Worm (Caenorhabditis elegans): ENCODE measurements around the gene srg-48.

Gene srg-48

DNA sequence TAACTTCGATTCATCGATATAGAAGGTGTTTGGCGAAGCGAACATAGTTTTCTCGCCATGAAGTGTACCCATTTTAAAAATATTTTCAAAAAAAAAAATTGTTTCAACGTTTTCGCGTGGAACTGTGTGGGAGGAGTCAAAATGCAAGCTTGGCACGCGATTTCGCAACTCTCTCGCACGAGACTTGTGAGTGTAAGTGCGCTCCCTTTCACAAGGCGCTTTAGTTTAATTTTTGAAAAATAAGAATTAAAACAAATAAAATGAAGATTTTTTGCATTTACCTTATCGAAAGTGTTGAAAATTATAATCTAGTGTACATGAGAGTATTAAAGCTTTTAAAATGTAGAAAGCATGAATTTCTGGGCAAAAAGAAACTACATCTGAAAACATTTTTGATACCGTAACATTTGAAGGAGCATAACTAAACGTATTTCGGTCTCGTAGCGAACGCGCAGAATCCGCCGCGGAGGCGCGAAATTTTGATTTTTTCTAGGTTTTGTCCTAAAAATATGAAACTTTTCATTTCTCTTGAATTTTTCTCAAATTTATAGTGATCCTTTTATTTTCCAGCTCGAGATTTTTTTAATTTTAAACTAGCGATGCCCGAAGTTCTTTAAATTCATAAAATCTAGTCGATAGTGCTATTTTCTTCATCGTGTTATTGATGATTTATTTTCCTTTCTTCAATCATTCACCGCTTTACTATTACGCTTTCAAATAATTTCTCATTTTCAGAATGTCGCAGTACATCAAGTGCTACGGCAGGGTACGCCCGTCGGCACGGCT, 32.5 kb upstream of the srg-48 start, which contains the start of the genes cogc-2 and klp-18 (continued):
- peak in 2 of 6 experiments; percentile 71 to 86 for TF ChIP-seq elt-3 (tag; optimal IDR thresholded peaks at IDR 0.05)
- peak; percentile 64 for TF ChIP-seq zip-4 (GFP tag; optimal IDR thresholded peaks at IDR 0.05)
- no peak for TF ChIP-seq nhr-28 (tag; optimal IDR thresholded peaks at IDR 0.05)
- TF ChIP-seq nhr-47 (tag; optimal IDR thresholded peaks at IDR 0.05), result peak; percentile 88
- peak; percentile 83 for TF ChIP-seq unc-86 (tag; optimal IDR thresholded peaks at IDR 0.05)
- TF ChIP-seq lin-14 (GFP tag; optimal IDR thresholded peaks at IDR 0.05), result peak; percentile 83
- TF ChIP-seq lsy-2 (tag; optimal IDR thresholded peaks at IDR 0.05), result peak; percentile 87 to 91
- no peak for TF ChIP-seq vab-15 (tag; optimal IDR thresholded peaks at IDR 0.05)
- TF ChIP-seq nhr-11 (tag; optimal IDR thresholded peaks at IDR 0.05), result peak; percentile 7
- TF ChIP-seq dsc-1 (tag; optimal IDR thresholded peaks at IDR 0.05), result peak; percentile 85
- peak; percentile 68 for TF ChIP-seq nhr-77 (tag; optimal IDR thresholded peaks at IDR 0.05)
- peak; percentile 95 to 99 for TF ChIP-seq lin-35 (GFP tag; optimal IDR thresholded peaks at IDR 0.05)
- no peak for TF ChIP-seq pqm-1 (tag; optimal IDR thresholded peaks at IDR 0.05)
- no peak for TF ChIP-seq nhr-12 (tag; optimal IDR thresholded peaks at IDR 0.05)
- peak in 1 of 2 experiments; percentile 88 for TF ChIP-seq mdl-1 (tag; optimal IDR thresholded peaks at IDR 0.05)
- TF ChIP-seq dpl-1 (GFP tag; optimal IDR thresholded peaks at IDR 0.05), result peak; percentile 91 to 96 (median 95)
- peak; percentile 51 for TF ChIP-seq fkh-10 (GFP tag; optimal IDR thresholded peaks at IDR 0.05)
- TF ChIP-seq hlh-17 (GFP tag; optimal IDR thresholded peaks at IDR 0.05; ENCODE audit: borderline replicate concordance), result no peak
- peak; percentile 95 for TF ChIP-seq skn-1 (tag; optimal IDR thresholded peaks at IDR 0.05)
- TF ChIP-seq C16A3.4 (tag; optimal IDR thresholded peaks at IDR 0.05), result peak; percentile 94
- peak; percentile 85 for TF ChIP-seq nhr-90 (tag; optimal IDR thresholded peaks at IDR 0.05; ENCODE audit: poor library complexity)
- TF ChIP-seq alr-1 (tag; optimal IDR thresholded peaks at IDR 0.05; ENCODE audit: borderline replicate concordance), result no peak
- peak; percentile 63 to 86 (median 75) for TF ChIP-seq ceh-82 (tag; optimal IDR thresholded peaks at IDR 0.05)
- TF ChIP-seq mep-1 (tag; optimal IDR thresholded peaks at IDR 0.05), result peak; percentile 81
- no peak for TF ChIP-seq egl-27 (tag; optimal IDR thresholded peaks at IDR 0.05)
- TF ChIP-seq nhr-19 (GFP tag; conservative IDR thresholded peaks at IDR 0.05), result peak; percentile 90
- no peak for TF ChIP-seq sptf-1 (tag; optimal IDR thresholded peaks at IDR 0.05)
- peak; percentile 70 for TF ChIP-seq lin-13 (GFP tag; optimal IDR thresholded peaks at IDR 0.05)
- TF ChIP-seq lin-15B (tag; optimal IDR thresholded peaks at IDR 0.05), result peak; percentile 75
- no peak for TF ChIP-seq tlp-1 (tag; optimal IDR thresholded peaks at IDR 0.05)
- TF ChIP-seq grh-1 (GFP tag; IDR thresholded peaks at IDR 0.05), result peak; percentile 78
- peak; percentile 59 for TF ChIP-seq mab-9 (GFP tag; IDR thresholded peaks at IDR 0.05)

DNA sequence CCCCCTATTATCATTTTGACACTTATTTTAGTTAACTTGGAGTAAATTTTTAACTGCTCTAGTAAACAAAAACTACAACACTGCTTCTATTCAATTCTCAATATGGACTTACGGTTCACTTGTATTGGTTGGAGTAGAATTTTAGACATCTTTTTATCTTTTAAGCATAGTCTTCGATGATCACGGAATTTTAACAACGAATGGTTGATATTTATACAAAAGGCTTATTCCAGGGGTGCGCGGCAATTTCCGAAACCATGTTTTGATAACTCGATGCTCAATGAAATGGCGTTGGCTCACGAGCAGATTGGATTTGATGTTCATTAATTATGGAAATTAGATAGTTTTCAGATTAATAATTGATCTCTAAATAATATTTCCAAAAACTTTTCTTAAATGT, 28.8 kb upstream of the srg-48 start:
- TF ChIP-seq unc-62 (GFP tag; optimal IDR thresholded peaks at IDR 0.05), result no peak
- TF ChIP-seq lin-39 (tag; optimal IDR thresholded peaks at IDR 0.05), result no peak
- no peak for TF ChIP-seq C34B4.2 (tag; optimal IDR thresholded peaks at IDR 0.05)
- TF ChIP-seq mab-9 (GFP tag; IDR thresholded peaks at IDR 0.05), result no peak
- TF ChIP-seq elt-2 (tag; optimal IDR thresholded peaks at IDR 0.05), result no peak
- TF ChIP-seq nhr-71 (tag; optimal IDR thresholded peaks at IDR 0.05), result no peak
- no peak for TF ChIP-seq pqm-1 (tag; optimal IDR thresholded peaks at IDR 0.05)
- no peak for TF ChIP-seq nhr-12 (tag; optimal IDR thresholded peaks at IDR 0.05)

DNA sequence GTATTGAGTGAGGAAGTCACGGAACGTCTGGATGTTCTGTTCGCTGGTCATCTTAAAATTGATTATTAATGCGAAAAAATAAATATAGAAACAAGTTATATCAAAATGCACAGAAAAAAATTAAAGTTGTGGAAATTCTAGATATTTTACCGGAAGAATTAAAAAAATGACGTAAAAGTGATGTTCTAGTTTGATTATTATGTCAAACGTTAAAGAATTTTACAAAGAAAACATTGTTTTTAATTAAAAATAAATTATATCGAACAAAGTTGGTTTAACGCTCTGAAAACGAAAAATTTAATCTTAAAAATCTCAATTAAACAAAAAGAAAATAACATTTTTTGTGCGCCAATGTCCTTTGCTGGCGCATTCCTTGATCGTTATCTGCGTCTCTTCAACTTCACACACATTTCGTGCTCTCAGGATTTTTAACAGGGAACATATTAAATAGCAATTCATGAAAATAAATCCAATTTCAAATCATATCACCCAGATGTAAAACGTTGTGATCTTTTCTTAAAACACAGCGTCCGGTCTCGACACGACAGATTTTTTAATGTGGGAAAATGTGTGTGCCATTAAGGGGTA, 27.6 kb upstream of the srg-48 start, which contains the start of gene tin-9.1:
TSS of gene tin-9.1 (minus strand) at position 51 of the 588 bp plus-strand sequence.
- peak; percentile 43 for TF ChIP-seq nhr-11 (tag; optimal IDR thresholded peaks at IDR 0.05)
- TF ChIP-seq nhr-28 (tag; optimal IDR thresholded peaks at IDR 0.05), result no peak
- TF ChIP-seq grh-1 (GFP tag; IDR thresholded peaks at IDR 0.05), result peak; percentile 57; the same call in 1 of the 2 replicates
- TF ChIP-seq nhr-71 (tag; optimal IDR thresholded peaks at IDR 0.05), result peak; percentile 92
- TF ChIP-seq sup-37 (GFP tag; optimal IDR thresholded peaks at IDR 0.05), result no peak
- TF ChIP-seq nhr-76 (tag; optimal IDR thresholded peaks at IDR 0.05), result no peak
- TF ChIP-seq mef-2 (tag; optimal IDR thresholded peaks at IDR 0.05), result peak; percentile 18
- TF ChIP-seq irx-1 (tag; optimal IDR thresholded peaks at IDR 0.05), result peak; percentile 68
- peak; percentile 32 for TF ChIP-seq sox-4 (tag; optimal IDR thresholded peaks at IDR 0.05)
- TF ChIP-seq lsy-2 (tag; optimal IDR thresholded peaks at IDR 0.05), result peak; percentile 89 to 92
- no peak for TF ChIP-seq C34B4.2 (tag; optimal IDR thresholded peaks at IDR 0.05)
- no peak for TF ChIP-seq unc-98 (GFP tag; IDR thresholded peaks at IDR 0.05)
- TF ChIP-seq mep-1 (tag; optimal IDR thresholded peaks at IDR 0.05), result peak; percentile 95
- TF ChIP-seq ces-1 (GFP tag; optimal IDR thresholded peaks at IDR 0.05), result no peak
- peak; percentile 78 for TF ChIP-seq C16A3.4 (tag; optimal IDR thresholded peaks at IDR 0.05)
- peak; percentile 83 for TF ChIP-seq rnt-1 (tag; optimal IDR thresholded peaks at IDR 0.05)
- no peak for TF ChIP-seq sptf-1 (tag; optimal IDR thresholded peaks at IDR 0.05)
- no peak for TF ChIP-seq egl-27 (tag; optimal IDR thresholded peaks at IDR 0.05)
- no peak for TF ChIP-seq Y116A8C.19 (tag; optimal IDR thresholded peaks at IDR 0.05; ENCODE audit: borderline replicate concordance)
